Worm (Caenorhabditis elegans) whole organism, early embryonic: ENCODE data around the gene aqp-11.

Experiments used
- B0310.2 ChIP-seq: sonication (generic microtip); optimal IDR thresholded peaks from 2 replicates; lab custom pipeline; 2016; ENCODE audit warnings: mild to moderate bottlenecking, missing genetic modification characterization, missing compliant biosample characterization
- F13C5.2 ChIP-seq: sonication (generic microtip); optimal IDR thresholded peaks from 2 replicates; lab custom pipeline; 2017; ENCODE audit warnings: mild to moderate bottlenecking, missing genetic modification characterization, inconsistent platforms, missing compliant biosample characterization
- aly-1 ChIP-seq: sonication (generic microtip); optimal IDR thresholded peaks from 2 replicates; lab custom pipeline; 2016; ENCODE audit warnings: missing genetic modification characterization, missing compliant biosample characterization
- ama-1 ChIP-seq: fragments of 150-350 bp; optimal IDR thresholded peaks from 2 replicates; lab custom pipeline; 2014
- ceh-13 ChIP-seq: fragments of 200-800 bp; sonication (Bioruptor generic); optimal IDR thresholded peaks from 2 replicates; lab custom pipeline; 2018; ENCODE audit warnings: mild to moderate bottlenecking, missing genetic modification characterization, missing compliant biosample characterization
- ceh-36 ChIP-seq: sonication (generic microtip); optimal IDR thresholded peaks from 2 replicates; lab custom pipeline; 2016; ENCODE audit warnings: missing genetic modification characterization, inconsistent platforms, missing compliant biosample characterization
- ets-7 ChIP-seq: sonication (generic microtip); optimal IDR thresholded peaks from 2 replicates; lab custom pipeline; 2016; ENCODE audit warnings: missing genotype, missing genetic modification characterization, missing compliant biosample characterization
- flt-1 ChIP-seq: fragments of 200-800 bp; sonication (Bioruptor generic); IDR thresholded peaks from 2 replicates; pipeline ENCODE4 v1.3.6; 2022; ENCODE audit warnings: missing genetic modification characterization, missing compliant biosample characterization
- hmbx-1 ChIP-seq: sonication (generic microtip); optimal IDR thresholded peaks from 2 replicates; lab custom pipeline; 2016; ENCODE audit warnings: mild to moderate bottlenecking, missing genetic modification characterization, missing compliant biosample characterization
- hmg-4 ChIP-seq: fragments of 200-800 bp; sonication (Bioruptor generic); optimal IDR thresholded peaks from 2 replicates; lab custom pipeline; 2018; ENCODE audit warnings: mild to moderate bottlenecking, missing genetic modification characterization, missing compliant biosample characterization
- hnd-1 ChIP-seq: sonication (generic microtip); optimal IDR thresholded peaks from 2 replicates; lab custom pipeline; 2016; ENCODE audit warnings: missing genetic modification characterization, missing compliant biosample characterization
- pes-1 ChIP-seq: fragments of 200-800 bp; sonication (Bioruptor generic); IDR thresholded peaks from 2 replicates; pipeline ENCODE4 v1.3.6; 2022; ENCODE audit warnings: missing genetic modification reagents, missing genetic modification characterization, missing compliant biosample characterization
- scrt-1 ChIP-seq: fragments of 200-800 bp; sonication (Bioruptor generic); IDR thresholded peaks from 2 replicates; pipeline ENCODE4 v1.3.6; 2022; ENCODE audit warnings: missing genetic modification characterization, missing compliant biosample characterization
- sea-1 ChIP-seq: fragments of 200-800 bp; sonication (Bioruptor generic); conservative IDR thresholded peaks from 2 replicates; pipeline ENCODE4 v1.3.6; 2022; ENCODE audit warnings: missing genetic modification characterization, missing compliant biosample characterization
- tbx-11 ChIP-seq: fragments of 200-800 bp; sonication (Bioruptor generic); IDR thresholded peaks from 2 replicates; pipeline ENCODE4 v1.3.6; 2022; ENCODE audit warnings: missing genetic modification characterization, missing compliant biosample characterization
- tbx-37 ChIP-seq: fragments of 200-800 bp; sonication (Bioruptor generic); conservative IDR thresholded peaks from 2 replicates; pipeline ENCODE4 v1.3.6; 2022; ENCODE audit warnings: missing genetic modification reagents, missing genetic modification characterization, missing compliant biosample characterization
- tra-4 ChIP-seq: sonication (generic microtip); optimal IDR thresholded peaks from 2 replicates; lab custom pipeline; 2017; ENCODE audit warnings: missing genetic modification characterization, missing compliant biosample characterization

The aqp-11 gene

DNA sequence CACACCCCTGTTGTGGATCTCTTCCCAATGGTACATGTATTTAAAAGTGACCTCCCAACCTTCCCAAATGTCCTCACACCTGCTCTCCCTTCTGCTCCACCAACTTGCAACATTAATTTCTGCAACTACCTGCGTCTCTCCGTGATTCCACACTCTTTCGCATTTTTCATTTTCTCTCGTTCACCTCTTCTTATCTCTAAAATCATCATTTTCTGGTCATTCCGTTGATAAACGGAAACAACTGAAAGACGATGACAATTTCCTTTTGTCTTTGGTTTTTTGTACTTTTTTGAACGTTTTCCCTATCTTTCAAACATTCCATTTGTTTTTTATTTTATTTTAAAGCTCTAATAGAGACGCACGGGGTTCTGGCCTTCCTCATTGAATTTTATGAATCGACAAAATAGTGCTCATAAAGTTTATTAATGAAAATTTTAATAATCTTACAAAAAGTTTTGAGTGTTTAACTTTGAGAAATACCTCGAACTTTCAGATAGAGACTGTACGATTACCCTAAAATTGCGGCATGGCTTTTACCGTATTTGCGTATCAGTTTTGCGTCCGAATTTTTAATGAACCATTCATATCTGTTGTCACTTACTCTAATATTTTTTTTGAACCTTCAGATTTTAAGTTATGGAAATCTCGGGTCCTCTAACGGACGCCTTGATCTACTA lies at the start of gene aqp-11:
aqp-11 (plus strand) TSS at position 627 of the 677 bp plus-strand sequence.
- TF ChIP-seq ama-1 (lab: Kevin White, UChicago), result no peak
- TF ChIP-seq B0310.2, result no peak
- no peak for TF ChIP-seq tbx-37 (GFP tag; lab: Robert Waterston, UW)
- no peak for TF ChIP-seq pes-1 (GFP tag; lab: Robert Waterston, UW)
- no peak for TF ChIP-seq tra-4 (tag; lab: Kevin White, UChicago)
- no peak for TF ChIP-seq hmg-4
- no peak for TF ChIP-seq sea-1 (GFP tag; lab: Robert Waterston, UW)
- no peak for TF ChIP-seq scrt-1 (GFP tag; lab: Robert Waterston, UW)
- TF ChIP-seq hmbx-1 (tag; lab: Kevin White, UChicago), result no peak
- TF ChIP-seq flt-1, result no peak
- no peak for TF ChIP-seq tbx-11
- TF ChIP-seq ceh-13 (GFP tag; lab: Kevin White, UChicago), result no peak
- TF ChIP-seq ceh-36 (tag; lab: Kevin White, UChicago), result no peak
- no peak for TF ChIP-seq aly-1
- no peak for TF ChIP-seq hnd-1 (tag; lab: Kevin White, UChicago)
- TF ChIP-seq ets-7 (tag; lab: Kevin White, UChicago), result no peak
- no peak for TF ChIP-seq F13C5.2 (tag; lab: Kevin White, UChicago)

DNA sequence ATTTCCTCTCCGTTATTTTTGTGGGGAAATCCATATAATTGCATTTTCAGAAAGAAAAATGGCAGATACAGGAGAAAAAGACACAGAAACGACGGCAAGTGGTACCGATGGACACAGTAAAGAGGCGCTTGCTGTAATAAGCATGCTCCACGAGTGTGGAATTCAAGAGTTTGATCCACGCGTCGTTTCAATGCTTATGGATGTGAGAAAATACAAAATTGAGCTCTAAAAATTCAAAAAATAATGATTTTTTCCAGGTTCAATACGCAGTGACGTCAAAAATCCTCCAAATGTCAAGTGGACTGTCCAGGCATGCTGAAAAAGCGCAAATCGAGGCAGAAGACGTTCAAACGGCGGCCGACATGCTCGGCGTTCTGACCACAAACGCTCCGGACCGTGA lies 48.9 kb upstream of the aqp-11 start, which contains the start of gene taf-9:
taf-9 (plus strand) TSS at position 51 of the 400 bp plus-strand sequence.
- TF ChIP-seq ets-7 (tag; lab: Kevin White, UChicago) (no peak), sea-1 (GFP tag; lab: Robert Waterston, UW) (no peak), pes-1 (GFP tag; lab: Robert Waterston, UW) (no peak), ceh-13 (GFP tag; lab: Kevin White, UChicago) (no peak), tbx-11 (no peak)

DNA sequence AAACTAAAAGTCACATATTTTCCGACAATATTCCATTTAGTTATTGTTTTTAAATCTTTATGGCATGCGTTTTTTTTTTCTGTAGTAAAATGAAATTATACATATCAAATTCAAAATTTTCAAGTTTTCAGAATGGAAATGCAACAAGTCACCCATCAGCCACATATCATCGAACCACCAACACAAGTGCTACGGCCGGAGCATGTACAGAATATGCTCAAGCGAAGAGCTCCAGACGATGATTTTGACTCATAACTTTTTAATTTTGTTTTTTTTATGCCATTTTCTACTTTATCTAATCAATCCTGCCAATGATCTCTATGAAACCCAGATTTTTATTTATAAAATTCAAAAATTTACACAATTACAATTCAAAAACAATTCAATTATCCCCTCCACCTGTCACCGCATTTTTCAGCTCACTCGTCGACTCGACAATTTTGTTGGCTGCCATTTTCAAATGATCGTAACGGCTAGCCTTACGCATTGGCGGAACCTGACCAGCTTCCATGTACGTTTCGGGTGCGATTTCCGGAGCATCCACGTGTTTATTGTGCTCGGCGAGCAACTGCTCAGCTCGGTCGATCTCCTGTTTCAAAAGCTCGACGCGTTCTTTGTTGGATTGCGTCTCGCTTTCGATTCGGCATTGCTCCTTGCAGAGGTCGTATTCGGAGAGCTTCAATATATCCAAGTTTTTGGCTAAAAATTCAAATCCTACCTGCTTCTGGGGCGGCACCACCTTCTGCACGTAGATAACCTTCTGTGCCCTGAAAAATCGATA lies 47.2 kb upstream of the aqp-11 start:
- no peak for TF ChIP-seq hmbx-1 (tag; lab: Kevin White, UChicago)
- TF ChIP-seq hmg-4, result no peak
- no peak for TF ChIP-seq scrt-1 (GFP tag; lab: Robert Waterston, UW)
- no peak for TF ChIP-seq ets-7 (tag; lab: Kevin White, UChicago)
- TF ChIP-seq ama-1 (lab: Kevin White, UChicago), result no peak
- TF ChIP-seq aly-1, result no peak
- TF ChIP-seq ceh-36 (tag; lab: Kevin White, UChicago), result no peak
- no peak for TF ChIP-seq B0310.2
- no peak for TF ChIP-seq F13C5.2 (tag; lab: Kevin White, UChicago)
- TF ChIP-seq tbx-11, result no peak
- no peak for TF ChIP-seq sea-1 (GFP tag; lab: Robert Waterston, UW)
- no peak for TF ChIP-seq tra-4 (tag; lab: Kevin White, UChicago)
- no peak for TF ChIP-seq flt-1
- no peak for TF ChIP-seq ceh-13 (GFP tag; lab: Kevin White, UChicago)
- no peak for TF ChIP-seq hnd-1 (tag; lab: Kevin White, UChicago)
- no peak for TF ChIP-seq tbx-37 (GFP tag; lab: Robert Waterston, UW)
- TF ChIP-seq pes-1 (GFP tag; lab: Robert Waterston, UW), result no peak

ce11 chrIII:13626692-13627091 lies 46.4 kb upstream of the aqp-11 start, which contains the start of gene T12D8.5:
Gene T12D8.5, minus strand, starts transcription at chrIII:13626786.
- no peak for TF ChIP-seq hmbx-1 (tag; lab: Kevin White, UChicago)
- TF ChIP-seq ets-7 (tag; lab: Kevin White, UChicago), result no peak
- TF ChIP-seq pes-1 (GFP tag; lab: Robert Waterston, UW), result no peak
- no peak for TF ChIP-seq tra-4 (tag; lab: Kevin White, UChicago)
- no peak for TF ChIP-seq tbx-11
- no peak for TF ChIP-seq aly-1
- no peak for TF ChIP-seq flt-1
- no peak for TF ChIP-seq sea-1 (GFP tag; lab: Robert Waterston, UW)

- TF ChIP-seq ama-1 (lab: Kevin White, UChicago), result no peak
- no peak for TF ChIP-seq ceh-13 (GFP tag; lab: Kevin White, UChicago)
- no peak for TF ChIP-seq tbx-37 (GFP tag; lab: Robert Waterston, UW)
- no peak for TF ChIP-seq sea-1 (GFP tag; lab: Robert Waterston, UW)
- TF ChIP-seq F13C5.2 (tag; lab: Kevin White, UChicago), result no peak
- TF ChIP-seq hmbx-1 (tag; lab: Kevin White, UChicago), result no peak
- no peak for TF ChIP-seq aly-1
- no peak for TF ChIP-seq ets-7 (tag; lab: Kevin White, UChicago)
- no peak for TF ChIP-seq tra-4 (tag; lab: Kevin White, UChicago)
- TF ChIP-seq ceh-36 (tag; lab: Kevin White, UChicago), result no peak
- no peak for TF ChIP-seq flt-1
- TF ChIP-seq hmg-4, result no peak
- no peak for TF ChIP-seq pes-1 (GFP tag; lab: Robert Waterston, UW)
- TF ChIP-seq B0310.2, result no peak
- TF ChIP-seq hnd-1 (tag; lab: Kevin White, UChicago), result no peak
- no peak for TF ChIP-seq tbx-11
- TF ChIP-seq scrt-1 (GFP tag; lab: Robert Waterston, UW), result no peak
Observed at ce11 chrIII:13630708-13631107, 42.4 kb upstream of the aqp-11 start, which contains the start of gene arrd-17. Gene arrd-17, minus strand, starts transcription at chrIII:13630808.

DNA sequence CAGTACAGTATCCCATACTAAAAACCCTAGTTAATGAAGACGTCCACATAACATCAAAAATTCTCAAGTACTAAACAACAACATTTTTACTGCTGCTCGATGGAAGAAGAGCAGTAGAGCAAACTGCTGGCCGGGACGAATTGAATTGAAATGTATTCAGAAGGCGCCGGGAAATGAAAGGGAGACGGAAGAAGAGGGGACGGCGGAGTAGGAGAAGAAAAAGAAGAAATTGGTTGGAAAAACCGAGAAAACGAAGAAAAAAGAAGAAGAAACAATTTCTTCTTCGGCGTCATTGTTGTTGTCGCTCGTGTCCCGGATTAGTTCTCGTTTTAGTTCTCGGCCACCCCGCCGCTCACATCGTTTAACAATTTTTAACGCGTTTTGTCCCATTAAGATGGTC lies 39.3 kb upstream of the aqp-11 start:
- no peak for TF ChIP-seq hmg-4
- no peak for TF ChIP-seq aly-1

ce11 chrIII:13635235-13635634 lies 37.8 kb upstream of the aqp-11 start:
- no peak for TF ChIP-seq sea-1 (GFP tag; lab: Robert Waterston, UW)
- no peak for TF ChIP-seq hnd-1 (tag; lab: Kevin White, UChicago)
- no peak for TF ChIP-seq flt-1
- TF ChIP-seq B0310.2, result no peak
- no peak for TF ChIP-seq pes-1 (GFP tag; lab: Robert Waterston, UW)
- no peak for TF ChIP-seq ceh-13 (GFP tag; lab: Kevin White, UChicago)
- no peak for TF ChIP-seq ceh-36 (tag; lab: Kevin White, UChicago)
- TF ChIP-seq ama-1 (lab: Kevin White, UChicago), result no peak
- TF ChIP-seq scrt-1 (GFP tag; lab: Robert Waterston, UW), result no peak
- no peak for TF ChIP-seq aly-1
- no peak for TF ChIP-seq tbx-37 (GFP tag; lab: Robert Waterston, UW)
- no peak for TF ChIP-seq ets-7 (tag; lab: Kevin White, UChicago)
- TF ChIP-seq hmbx-1 (tag; lab: Kevin White, UChicago), result no peak
- TF ChIP-seq tra-4 (tag; lab: Kevin White, UChicago), result no peak
- TF ChIP-seq hmg-4, result no peak
- TF ChIP-seq F13C5.2 (tag; lab: Kevin White, UChicago), result no peak
- TF ChIP-seq tbx-11, result no peak
